Worm (Caenorhabditis elegans) whole organism, L3 larva: ENCODE measurements around the gene F41H10.3.
A peak's percentile ranks its signal among the peaks of the same experiment; 100 is the strongest.

Experiments used
- aly-2 ChIP-seq: fragments of 150-350 bp; optimal IDR thresholded peaks from 2 replicates; lab custom pipeline; 2014; ENCODE audit warnings: missing biosample characterization, missing genetic modification characterization
- ama-1 ChIP-seq: fragments of 150-350 bp; optimal IDR thresholded peaks from 2 replicates; lab custom pipeline; 2018
- ceh-28 ChIP-seq: fragments of 150-350 bp; optimal IDR thresholded peaks from 2 replicates; lab custom pipeline; 2014; ENCODE audit warnings: missing biosample characterization, missing genetic modification reagents, missing genetic modification characterization
- ceh-82 ChIP-seq: fragments of 150-350 bp; optimal IDR thresholded peaks from 2 replicates; lab custom pipeline; 2014; ENCODE audit warnings: missing biosample characterization, missing genetic modification characterization
- ceh-9 ChIP-seq: sonication (generic microtip); optimal IDR thresholded peaks from 2 replicates; lab custom pipeline; 2018; ENCODE audit warnings: missing biosample characterization, missing genetic modification characterization
- daf-12 ChIP-seq: fragments of 150-350 bp; optimal IDR thresholded peaks from 2 replicates; lab custom pipeline; 2014; ENCODE audit warnings: missing biosample characterization, missing genetic modification reagents, missing genetic modification characterization
- egl-27 ChIP-seq: sonication (generic microtip); optimal IDR thresholded peaks from 4 replicates; lab custom pipeline; 2017; ENCODE audit warnings: missing biosample characterization, missing genetic modification reagents, missing genetic modification characterization
- elt-2 ChIP-seq: sonication (generic microtip); optimal IDR thresholded peaks from 2 replicates; lab custom pipeline; 2016; ENCODE audit warnings: missing genetic modification reagents, mild to moderate bottlenecking, missing genetic modification characterization, missing compliant biosample characterization
- elt-3 ChIP-seq, 3 experiments: fragments of 150-350 bp in 1 of 3; sonication (generic microtip) in 2 of 3; optimal IDR thresholded peaks; 2 replicates in 2 of 3; 4 replicates in 1 of 3; lab custom pipeline; 2014 to 2017; ENCODE audit warnings: missing biosample characterization in 3 of 3, missing genetic modification characterization in 3 of 3
- eor-1 ChIP-seq, 2 experiments: fragments of 150-350 bp; optimal IDR thresholded peaks; 2 replicates each; lab custom pipeline; 2014 to 2018; ENCODE audit warnings: missing biosample characterization in 2 of 2, missing genetic modification characterization in 2 of 2
- fkh-10 ChIP-seq: sonication (generic microtip); optimal IDR thresholded peaks from 2 replicates; lab custom pipeline; 2017; ENCODE audit warnings: missing biosample characterization, missing genetic modification reagents, missing genetic modification characterization
- fkh-2 ChIP-seq: fragments of 150-350 bp; optimal IDR thresholded peaks from 2 replicates; lab custom pipeline; 2014; ENCODE audit warnings: missing biosample characterization, missing genetic modification reagents, missing genetic modification characterization
- fos-1 ChIP-seq: fragments of 150-350 bp; optimal IDR thresholded peaks from 2 replicates; lab custom pipeline; 2014; ENCODE audit warnings: missing biosample characterization, missing genetic modification characterization
- hmg-11 ChIP-seq: sonication (generic microtip); optimal IDR thresholded peaks from 2 replicates; lab custom pipeline; 2016; ENCODE audit warnings: missing genetic modification characterization, missing compliant biosample characterization
- jun-1 ChIP-seq: fragments of 150-350 bp; optimal IDR thresholded peaks from 2 replicates; lab custom pipeline; 2014; ENCODE audit warnings: missing biosample characterization, missing genetic modification reagents, missing genetic modification characterization
- lin-15B ChIP-seq: fragments of 150-350 bp; optimal IDR thresholded peaks from 2 replicates; lab custom pipeline; 2014; ENCODE audit warnings: missing biosample characterization, missing genetic modification characterization
- lin-39 ChIP-seq: fragments of 150-350 bp; optimal IDR thresholded peaks from 2 replicates; lab custom pipeline; 2018; ENCODE audit warnings: missing biosample characterization, missing genetic modification reagents, missing genetic modification characterization
- lsy-12 ChIP-seq: sonication (generic microtip); optimal IDR thresholded peaks from 2 replicates; lab custom pipeline; 2016; ENCODE audit warnings: mild to moderate bottlenecking, missing genetic modification characterization, missing compliant biosample characterization
- mml-1 ChIP-seq: fragments of 150-350 bp; sonication (generic microtip); optimal IDR thresholded peaks from 3 replicates; lab custom pipeline; 2014; ENCODE audit warnings: missing biosample characterization, missing genetic modification characterization
- nfya-1 ChIP-seq: sonication (generic microtip); optimal IDR thresholded peaks from 2 replicates; lab custom pipeline; 2017; ENCODE audit warnings: missing genetic modification characterization, mild to moderate bottlenecking, missing compliant biosample characterization, antibody characterized with exemption, moderate library complexity; ENCODE audit not compliant: insufficient read depth
- nhr-12 ChIP-seq: fragments of 150-350 bp; optimal IDR thresholded peaks from 2 replicates; lab custom pipeline; 2014; ENCODE audit warnings: missing biosample characterization, missing genetic modification characterization
- nhr-23 ChIP-seq: fragments of 150-350 bp; optimal IDR thresholded peaks from 2 replicates; lab custom pipeline; 2014; ENCODE audit warnings: missing biosample characterization, missing genetic modification reagents, missing genetic modification characterization
- nhr-25 ChIP-seq: sonication (generic microtip); optimal IDR thresholded peaks from 2 replicates; lab custom pipeline; 2017; ENCODE audit warnings: missing biosample characterization, missing genetic modification characterization
- nhr-28 ChIP-seq: fragments of 150-350 bp; optimal IDR thresholded peaks from 2 replicates; lab custom pipeline; 2014; ENCODE audit warnings: missing biosample characterization, missing genetic modification characterization
- nhr-77 ChIP-seq: fragments of 150-350 bp; optimal IDR thresholded peaks from 2 replicates; lab custom pipeline; 2014; ENCODE audit warnings: missing biosample characterization, missing genetic modification characterization
- pha-4 ChIP-seq: fragments of 150-350 bp; optimal IDR thresholded peaks from 2 replicates; lab custom pipeline; 2014; ENCODE audit warnings: missing biosample characterization, missing genetic modification reagents, missing genetic modification characterization
- pqm-1 ChIP-seq: fragments of 150-350 bp; optimal IDR thresholded peaks from 2 replicates; lab custom pipeline; 2017; ENCODE audit warnings: missing biosample characterization, missing genetic modification characterization, inconsistent platforms
- skn-1 ChIP-seq: fragments of 150-350 bp; optimal IDR thresholded peaks from 2 replicates; lab custom pipeline; 2014; ENCODE audit warnings: missing biosample characterization, missing genetic modification characterization
- snpc-4 ChIP-seq: fragments of 150-350 bp; optimal IDR thresholded peaks from 2 replicates; lab custom pipeline; 2014; ENCODE audit warnings: missing biosample characterization, missing genetic modification characterization

Gene F41H10.3

ce11 chrIV:5366567-5366966, 3.0 kb upstream of the F41H10.3 start, which contains the start of gene sand-1:
TSS of gene sand-1 (plus strand) at chrIV:5366867.
- TF ChIP-seq nfya-1 (tag; lab: Kevin White, UChicago), result no peak

ce11 chrIV:5367899-5368298, 1.7 kb upstream of the F41H10.3 start:
- TF ChIP-seq ceh-82 (tag; lab: Kevin White, UChicago), result no peak
- TF ChIP-seq ama-1 (lab: Kevin White, UChicago), result peak; percentile 50
- TF ChIP-seq, all 47 proteins: peak for 1

ce11 chrIV:5368860-5369259, 741 bp upstream of the F41H10.3 start:
- TF ChIP-seq eor-1 (tag; optimal IDR thresholded peaks at IDR 0.05; lab: Kevin White, UChicago) (no peak), lsy-12 (tag; lab: Kevin White, UChicago) (no peak), hmg-11 (tag; lab: Kevin White, UChicago) (peak; percentile 53), elt-2 (peak; percentile 25), pha-4 (tag; lab: Kevin White, UChicago) (peak; percentile 37), nhr-25 (tag; lab: Kevin White, UChicago) (peak; percentile 58), fkh-10 (GFP tag; lab: Kevin White, UChicago) (no peak), nfya-1 (tag; lab: Kevin White, UChicago) (peak; percentile 39), pqm-1 (tag; lab: Kevin White, UChicago) (no peak), ceh-28 (tag; lab: Kevin White, UChicago) (peak; percentile 70), lin-39 (tag; lab: Kevin White, UChicago) (peak; percentile 31), ama-1 (lab: Kevin White, UChicago) (peak; percentile 60), lin-15B (tag; lab: Kevin White, UChicago) (peak; percentile 70), aly-2 (tag; lab: Kevin White, UChicago) (no peak)

ce11 chrIV:5370914-5371313, 1.3 kb downstream of the F41H10.3 start:
- TF ChIP-seq pha-4 (tag; lab: Kevin White, UChicago) (no peak), nhr-23 (peak; percentile 42), nfya-1 (tag; lab: Kevin White, UChicago) (peak; percentile 40)

ce11 chrIV:5374321-5374720, 4.7 kb downstream of the F41H10.3 start:
- TF ChIP-seq lin-39 (tag; lab: Kevin White, UChicago), result no peak
- peak; percentile 57 for TF ChIP-seq fos-1
- peak; percentile 13 for TF ChIP-seq nhr-77 (tag; lab: Kevin White, UChicago)
- peak; percentile 27 for TF ChIP-seq ceh-28 (tag; lab: Kevin White, UChicago)
- peak; percentile 55 for TF ChIP-seq elt-2
- TF ChIP-seq mml-1 (tag; lab: Kevin White, UChicago), result no peak
- no peak for TF ChIP-seq hmg-11 (tag; lab: Kevin White, UChicago)
- TF ChIP-seq fkh-2 (tag; lab: Kevin White, UChicago), result no peak
- TF ChIP-seq daf-12 (tag; lab: Kevin White, UChicago), result no peak
- no peak for TF ChIP-seq pha-4 (tag; lab: Kevin White, UChicago)

- TF ChIP-seq pqm-1 (tag; lab: Kevin White, UChicago) (no peak), nhr-12 (tag; lab: Kevin White, UChicago) (no peak), fkh-2 (tag; lab: Kevin White, UChicago) (no peak), aly-2 (tag; lab: Kevin White, UChicago) (no peak), jun-1 (tag; lab: Kevin White, UChicago) (no peak), mml-1 (tag; lab: Kevin White, UChicago) (no peak), snpc-4 (no peak), ceh-82 (tag; lab: Kevin White, UChicago) (no peak), ceh-9 (no peak), lin-15B (tag; lab: Kevin White, UChicago) (no peak), lsy-12 (tag; lab: Kevin White, UChicago) (no peak), skn-1 (tag; lab: Kevin White, UChicago) (no peak), nhr-28 (tag; lab: Kevin White, UChicago) (no peak), elt-3 (tag; optimal IDR thresholded peaks at IDR 0.05; lab: Kevin White, UChicago) (no peak), egl-27 (tag; lab: Kevin White, UChicago) (no peak)
Measured at ce11 chrIV:5374946-5375345, 5.3 kb downstream of the F41H10.3 start.
